Fruit fly (Drosophila melanogaster): ENCODE measurements around the gene CG8927.

The CG8927 gene

dm6 chr3R:16148712-16149111, 32.1 kb upstream of the CG8927 start:
- TF ChIP-seq pan (optimal IDR thresholded peaks at IDR 0.05) (no peak), usp (GFP tag; optimal IDR thresholded peaks at IDR 0.05) (no peak), dl (GFP tag; optimal IDR thresholded peaks at IDR 0.05; ENCODE audit: insufficient read depth in 1 of 2, partially characterized antibody in 2 of 2) (no peak), Vsx2 (GFP tag; optimal IDR thresholded peaks at IDR 0.05; ENCODE audit: partially characterized antibody) (no peak), CG9705 (GFP tag; optimal IDR thresholded peaks at IDR 0.05) (no peak), Jra (GFP tag; optimal IDR thresholded peaks at IDR 0.05) (no peak), fru (GFP tag; optimal IDR thresholded peaks at IDR 0.05) (no peak), tai (GFP tag; optimal IDR thresholded peaks at IDR 0.05) (no peak), sv (GFP tag; optimal IDR thresholded peaks at IDR 0.05) (no peak), br (GFP tag; optimal IDR thresholded peaks at IDR 0.05) (no peak), Hr83 (GFP tag; optimal IDR thresholded peaks at IDR 0.05; ENCODE audit: poor library complexity, severe bottlenecking) (no peak), Abd-B (GFP tag; optimal IDR thresholded peaks at IDR 0.05) (no peak), rgr (GFP tag; optimal IDR thresholded peaks at IDR 0.05) (no peak), Sp1 (GFP tag; optimal IDR thresholded peaks at IDR 0.05) (no peak), CG32264 (GFP tag; optimal IDR thresholded peaks at IDR 0.05) (no peak), Dif (GFP tag; optimal IDR thresholded peaks at IDR 0.05; ENCODE audit: partially characterized antibody) (no peak), GATAd (GFP tag; optimal IDR thresholded peaks at IDR 0.05) (no peak), Mio (GFP tag; optimal IDR thresholded peaks at IDR 0.05) (no peak)

DNA sequence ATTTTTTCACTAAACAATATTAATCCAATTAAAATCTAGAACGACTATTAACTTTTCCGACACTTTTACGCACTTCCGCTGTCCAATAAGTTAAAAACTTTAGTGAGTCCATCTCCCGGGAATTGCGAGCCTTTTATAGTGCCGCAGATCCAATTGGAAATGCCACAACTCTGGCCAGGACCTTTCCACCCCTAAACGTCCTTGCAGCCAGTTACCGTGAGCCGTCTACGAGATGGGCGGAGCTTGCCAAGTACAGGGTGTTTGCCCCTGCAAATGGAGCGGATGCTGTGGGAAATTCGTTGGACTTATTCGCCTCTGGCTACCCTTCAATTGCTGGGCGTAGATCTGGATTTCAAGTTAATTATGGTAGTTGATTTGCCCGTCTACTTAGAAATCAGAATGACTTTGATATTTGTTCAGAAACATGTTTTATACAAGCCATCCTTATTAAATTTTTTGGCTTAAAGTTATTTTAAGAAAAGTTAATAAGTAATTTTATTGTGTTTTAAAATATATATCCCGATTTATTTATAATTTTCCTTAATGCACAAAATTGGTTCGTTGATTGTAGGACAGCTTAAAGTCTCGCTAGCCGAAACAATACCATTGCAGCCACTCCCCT, 29.5 kb upstream of the CG8927 start, which contains the start of gene Fer2:
Gene Fer2, minus strand, starts transcription at position 74 of the 622 bp plus-strand sequence.
- TF ChIP-seq HLH106 (tag; optimal IDR thresholded peaks at IDR 0.05) (peak; percentile 9), Dfd (GFP tag; optimal IDR thresholded peaks at IDR 0.05) (no peak), Mio (GFP tag; optimal IDR thresholded peaks at IDR 0.05) (no peak), Myc (optimal IDR thresholded peaks at IDR 0.05) (no peak), foxo (GFP tag; optimal IDR thresholded peaks at IDR 0.05) (peak in 1 of 2 experiments; percentile 12), sage (GFP tag; optimal IDR thresholded peaks at IDR 0.05) (no peak), sv (GFP tag; optimal IDR thresholded peaks at IDR 0.05) (no peak), dmrt93B (GFP tag; optimal IDR thresholded peaks at IDR 0.05) (peak; percentile 31), CG32264 (GFP tag; optimal IDR thresholded peaks at IDR 0.05) (no peak), h (GFP tag; optimal IDR thresholded peaks at IDR 0.05) (peak; percentile 17), rgr (GFP tag; optimal IDR thresholded peaks at IDR 0.05) (no peak), brk (GFP tag; optimal IDR thresholded peaks at IDR 0.05) (no peak), br (GFP tag; optimal IDR thresholded peaks at IDR 0.05) (no peak), Hnf4 (GFP tag; optimal IDR thresholded peaks at IDR 0.05) (no peak), Jra (GFP tag; optimal IDR thresholded peaks at IDR 0.05) (no peak), Sp1 (GFP tag; optimal IDR thresholded peaks at IDR 0.05) (peak; percentile 33)

DNA sequence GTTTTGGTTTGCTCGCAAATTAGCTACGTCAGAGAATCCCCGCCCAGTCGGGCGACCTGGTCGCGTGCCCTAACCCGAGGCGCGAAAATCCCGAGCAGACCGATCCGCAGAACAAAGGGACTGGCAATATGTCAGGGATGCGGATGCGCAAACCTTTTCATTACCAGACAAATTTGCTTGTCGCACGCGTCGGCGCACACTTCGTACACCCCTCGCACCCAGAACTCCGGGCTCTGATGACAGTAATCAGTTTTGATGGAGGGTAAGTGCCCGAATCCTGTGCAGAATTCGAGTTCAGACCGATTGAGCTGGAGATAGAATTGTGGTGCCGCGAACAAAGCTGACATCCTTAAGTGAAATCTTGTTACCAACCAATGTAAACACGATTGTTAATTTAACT, 28.5 kb upstream of the CG8927 start:
- TF ChIP-seq usp (GFP tag; optimal IDR thresholded peaks at IDR 0.05) (no peak), Myc (optimal IDR thresholded peaks at IDR 0.05) (no peak), OdsH (GFP tag; optimal IDR thresholded peaks at IDR 0.05) (no peak), dmrt93B (GFP tag; optimal IDR thresholded peaks at IDR 0.05) (no peak), CG32264 (GFP tag; optimal IDR thresholded peaks at IDR 0.05) (no peak), jim (GFP tag; optimal IDR thresholded peaks at IDR 0.05) (no peak), ey (GFP tag; optimal IDR thresholded peaks at IDR 0.05) (no peak), Vsx2 (GFP tag; optimal IDR thresholded peaks at IDR 0.05; ENCODE audit: partially characterized antibody) (no peak), Hr83 (GFP tag; optimal IDR thresholded peaks at IDR 0.05; ENCODE audit: poor library complexity, severe bottlenecking) (no peak), HLH106 (tag; optimal IDR thresholded peaks at IDR 0.05) (no peak), Rel (GFP tag; optimal IDR thresholded peaks at IDR 0.05) (no peak), Rel (tag; optimal IDR thresholded peaks at IDR 0.05) (no peak), Dfd (GFP tag; optimal IDR thresholded peaks at IDR 0.05) (no peak), br (GFP tag; optimal IDR thresholded peaks at IDR 0.05) (no peak), Jra (GFP tag; optimal IDR thresholded peaks at IDR 0.05) (no peak), CG9705 (GFP tag; optimal IDR thresholded peaks at IDR 0.05) (no peak)

DNA sequence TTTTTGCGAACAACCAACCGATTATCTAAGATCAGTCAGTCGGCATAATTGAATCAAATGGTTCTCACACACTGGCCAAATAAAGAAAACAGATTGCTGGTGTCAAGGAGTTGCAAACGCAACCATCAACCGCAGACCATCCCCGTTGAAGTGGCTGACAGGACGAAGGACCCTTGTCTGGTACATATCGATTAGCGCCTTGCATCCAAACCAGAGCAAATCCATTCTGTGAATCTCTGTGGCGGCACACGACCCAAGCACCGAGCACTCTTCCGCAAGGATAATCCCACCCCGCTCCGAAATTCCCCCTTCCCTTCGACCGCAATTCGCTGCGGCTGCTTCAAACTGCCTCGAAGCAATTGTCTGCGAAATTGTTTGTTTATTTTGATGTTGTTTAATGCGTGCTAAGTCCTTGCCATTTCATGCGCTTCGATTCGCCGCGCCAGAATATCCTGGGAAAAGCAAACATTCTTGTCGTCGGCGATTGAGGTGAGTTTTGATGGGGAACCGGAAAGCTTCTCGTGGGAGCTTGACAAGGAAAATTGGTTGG, 27.4 kb upstream of the CG8927 start:
- TF ChIP-seq lola (GFP tag; optimal IDR thresholded peaks at IDR 0.05) (no peak), Vsx2 (GFP tag; optimal IDR thresholded peaks at IDR 0.05; ENCODE audit: partially characterized antibody) (no peak)

All from whole organism, wandering third instar larva.